Comparison of ENCODE assay signal across 2 fruit fly cellular contexts in the genomic region with DNA sequence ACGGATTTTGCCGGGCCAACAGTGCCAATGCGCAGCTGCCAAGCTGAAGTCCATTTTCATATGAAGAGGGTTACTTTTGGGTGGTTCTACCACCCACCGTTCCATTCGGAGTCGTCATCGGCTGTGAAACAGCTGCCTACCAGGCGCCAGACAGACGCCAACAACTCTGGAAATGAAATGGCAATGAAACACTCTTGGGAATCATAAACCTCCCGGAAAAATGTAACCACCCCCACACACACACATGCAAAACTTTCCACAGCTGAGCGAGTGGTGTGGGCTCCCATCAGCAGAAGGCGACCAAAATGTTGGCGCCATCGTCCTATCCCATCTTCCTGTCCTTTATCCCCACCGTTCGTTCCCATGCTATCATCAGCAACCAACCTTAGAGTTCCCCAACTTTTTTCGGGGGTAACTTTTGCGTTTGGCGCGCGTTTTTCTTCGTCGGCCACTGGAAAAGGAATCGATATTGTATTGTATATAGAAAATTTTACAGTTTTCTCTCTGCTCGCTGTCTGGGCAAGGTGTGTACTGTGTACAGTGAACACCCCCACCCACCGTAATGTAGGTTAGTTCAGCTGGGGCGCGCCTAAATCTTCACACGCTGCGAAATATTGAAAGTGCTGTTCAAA.
TF ChIP-seq lines count a peak whose summit lies in the region.

No protein-coding gene starts in this region.

- TF ChIP-seq CTCF in whole organism, embryonic (GFP tag; optimal IDR thresholded peaks at IDR 0.05; lab: Kevin White, UChicago): no peak

TF ChIP-seq in whole organism, embryonic, 481 proteins besides CTCF, POLR2A, EP300 and RAD21:
- peak in 1 of 2 experiments; percentile 67 for TF ChIP-seq crp (GFP tag; optimal IDR thresholded peaks at IDR 0.05; lab: Kevin White, UChicago)
- TF ChIP-seq Deaf1 (tag; optimal IDR thresholded peaks at IDR 0.05; lab: Kevin White, UChicago): peak; percentile 16
- peak; percentile 94 for TF ChIP-seq onecut (GFP tag; IDR thresholded peaks at IDR 0.05; lab: Robert Waterston, UW)
- peak; percentile 25 for TF ChIP-seq cg (GFP tag; optimal IDR thresholded peaks at IDR 0.05; lab: Kevin White, UChicago)
- TF ChIP-seq mam (GFP tag; optimal IDR thresholded peaks at IDR 0.05; lab: Kevin White, UChicago): peak; percentile 3
- no peak for TF ChIP-seq CG32532 (GFP tag; IDR thresholded peaks at IDR 0.05; lab: Robert Waterston, UW)
- no peak for TF ChIP-seq Abd-B (GFP tag; optimal IDR thresholded peaks at IDR 0.05; lab: Kevin White, UChicago)
- peak; percentile 98 for TF ChIP-seq pfk (GFP tag; optimal IDR thresholded peaks at IDR 0.05; lab: Kevin White, UChicago)
- TF ChIP-seq seq (GFP tag; IDR thresholded peaks at IDR 0.05; lab: Robert Waterston, UW): 0 out of 2 replicates have a peak, but pooled peaks have one; percentile 34
- TF ChIP-seq CG32767 (GFP tag; IDR thresholded peaks at IDR 0.05; lab: Robert Waterston, UW): peak; percentile 8; the same call in 1 of the 2 replicates
- peak; percentile 48 for TF ChIP-seq CG13894 (tag; optimal IDR thresholded peaks at IDR 0.05; lab: Kevin White, UChicago)
- peak; percentile 16 for TF ChIP-seq CG11504 (tag; optimal IDR thresholded peaks at IDR 0.05; lab: Kevin White, UChicago)
- TF ChIP-seq nmo (GFP tag; optimal IDR thresholded peaks at IDR 0.05; lab: Kevin White, UChicago): no peak
- TF ChIP-seq bsh (GFP tag; optimal IDR thresholded peaks at IDR 0.05; lab: Kevin White, UChicago): no peak
- TF ChIP-seq ewg (GFP tag; optimal IDR thresholded peaks at IDR 0.05; lab: Kevin White, UChicago): peak; percentile 79
- peak; percentile 98 for TF ChIP-seq CG31224 (GFP tag; IDR thresholded peaks at IDR 0.05; lab: Robert Waterston, UW)
- TF ChIP-seq Med (GFP tag; lab: Kevin White, UChicago): peak; percentile 56
- TF ChIP-seq Trl (optimal IDR thresholded peaks at IDR 0.05; lab: Kevin White, UChicago): peak in 1 of 2 experiments; percentile 2
- TF ChIP-seq Trl (GFP tag; optimal IDR thresholded peaks at IDR 0.05; lab: Kevin White, UChicago): no peak
- TF ChIP-seq z (GFP tag; IDR thresholded peaks at IDR 0.05; lab: Robert Waterston, UW): 0 out of 3 replicates have a peak, but pooled peaks have one; percentile 10
- TF ChIP-seq CG34224 (GFP tag; IDR thresholded peaks at IDR 0.05; lab: Robert Waterston, UW; ENCODE audit: partially characterized antibody): 0 out of 3 replicates have a peak, but pooled peaks have one; percentile 31
- TF ChIP-seq Ets65A (GFP tag; lab: Kevin White, UChicago): peak; percentile 79
- 0 out of 4 replicates have a peak, but pooled peaks have one; percentile 35 for TF ChIP-seq chinmo (GFP tag; IDR thresholded peaks at IDR 0.05; lab: Robert Waterston, UW; ENCODE audit: partially characterized antibody)
- no peak for TF ChIP-seq ATbp (GFP tag; optimal IDR thresholded peaks at IDR 0.05; lab: Kevin White, UChicago)
- TF ChIP-seq abd-A (tag; optimal IDR thresholded peaks at IDR 0.05; lab: Kevin White, UChicago): peak; percentile 92
TF ChIP-seq in whole organism, embryonic: peak in this region for 19.

TF ChIP-seq in whole organism, wandering third instar larva, 38 proteins besides CTCF, POLR2A, EP300 and RAD21:
- TF ChIP-seq fru (GFP tag; optimal IDR thresholded peaks at IDR 0.05; lab: Kevin White, UChicago) (no peak), Dif (GFP tag; optimal IDR thresholded peaks at IDR 0.05; lab: Kevin White, UChicago; ENCODE audit: partially characterized antibody) (peak; percentile 6)
